Fruit fly (Drosophila melanogaster) whole organism, embryonic: ENCODE results near the gene Ada2a.
A peak's percentile ranks its signal among the peaks of the same experiment; 100 is the strongest.

ENCODE experiments used
- ATbp ChIP-seq: fragments of 200-800 bp; sonication (Bioruptor generic); optimal IDR thresholded peaks from 2 replicates; lab custom pipeline; 2017; ENCODE audit warnings: missing biosample characterization, mild to moderate bottlenecking, missing genetic modification characterization, missing genetic modification reagents
- Atf3 ChIP-seq: fragments of 200-800 bp; sonication (Bioruptor generic); optimal IDR thresholded peaks from 3 replicates; lab custom pipeline; 2016; ENCODE audit warnings: missing biosample characterization, missing genetic modification characterization
- B-H2 ChIP-seq: fragments of 200-800 bp; sonication (Bioruptor generic); optimal IDR thresholded peaks from 2 replicates; lab custom pipeline; 2018; ENCODE audit warnings: missing biosample characterization, mild to moderate bottlenecking, missing genetic modification characterization
- Bgb ChIP-seq: fragments of 200-800 bp; sonication (Bioruptor generic); IDR thresholded peaks from 2 replicates; pipeline ENCODE4 v1.3.6; 2022; ENCODE audit warnings: missing biosample characterization, missing genetic modification characterization; ENCODE audit not compliant: partially characterized antibody
- CG12104 ChIP-seq: fragments of 200-800 bp; sonication (Bioruptor generic); optimal IDR thresholded peaks from 3 replicates; lab custom pipeline; 2016; ENCODE audit warnings: missing biosample characterization, missing genetic modification characterization
- CG1233 ChIP-seq: fragments of 200-800 bp; sonication (Bioruptor generic); optimal IDR thresholded peaks from 4 replicates; lab custom pipeline; 2018; ENCODE audit warnings: missing biosample characterization, mild to moderate bottlenecking, missing genetic modification characterization
- CG12391 ChIP-seq: fragments of 200-800 bp; sonication (Bioruptor generic); optimal IDR thresholded peaks from 3 replicates; lab custom pipeline; 2018; ENCODE audit warnings: missing biosample characterization, mild to moderate bottlenecking, missing genetic modification characterization, moderate library complexity
- CG13287 ChIP-seq: fragments of 200-800 bp; sonication (Bioruptor generic); IDR thresholded peaks from 2 replicates; pipeline ENCODE4 v1.3.6; 2022; ENCODE audit warnings: missing biosample characterization, missing genetic modification characterization; ENCODE audit not compliant: partially characterized antibody
- CG1529 ChIP-seq: fragments of 200-800 bp; sonication (Bioruptor generic); optimal IDR thresholded peaks from 3 replicates; lab custom pipeline; 2018; ENCODE audit warnings: missing biosample characterization, missing genetic modification characterization
- CG1602 ChIP-seq: fragments of 200-800 bp; sonication (Bioruptor generic); optimal IDR thresholded peaks from 3 replicates; lab custom pipeline; 2016; ENCODE audit warnings: missing biosample characterization, missing genetic modification characterization
- CG17802 ChIP-seq: fragments of 200-800 bp; sonication (Bioruptor generic); optimal IDR thresholded peaks from 2 replicates; lab custom pipeline; 2018; ENCODE audit warnings: missing biosample characterization, mild to moderate bottlenecking, missing genetic modification characterization, moderate library complexity
- CG17829 ChIP-seq: fragments of 200-800 bp; optimal IDR thresholded peaks from 2 replicates; lab custom pipeline; 2019; ENCODE audit warnings: missing biosample characterization, mild to moderate bottlenecking, missing genetic modification characterization, moderate library complexity
- CG2202 ChIP-seq: fragments of 200-800 bp; sonication (Bioruptor generic); optimal IDR thresholded peaks from 2 replicates; lab custom pipeline; 2018; ENCODE audit warnings: missing biosample characterization, mild to moderate bottlenecking, missing genetic modification characterization
- CG3726 ChIP-seq: fragments of 200-800 bp; sonication (Bioruptor generic); IDR thresholded peaks from 3 replicates; pipeline ENCODE4, ENCODE4 v1.3.6; 2022; ENCODE audit warnings: missing biosample characterization, missing genetic modification characterization
- CG3838 ChIP-seq: fragments of 200-800 bp; sonication (Bioruptor generic); optimal IDR thresholded peaks from 3 replicates; lab custom pipeline; 2016; ENCODE audit warnings: missing biosample characterization, missing genetic modification characterization
- CG5180 ChIP-seq: fragments of 200-800 bp; sonication (Bioruptor generic); optimal IDR thresholded peaks from 3 replicates; lab custom pipeline; 2017; ENCODE audit warnings: missing biosample characterization, missing genetic modification characterization, mild to moderate bottlenecking, moderate library complexity, missing genetic modification reagents
- CG5953 ChIP-seq: fragments of 200-800 bp; sonication (Bioruptor generic); IDR thresholded peaks from 2 replicates; pipeline ENCODE4 v1.3.6; 2022; ENCODE audit warnings: missing biosample characterization, missing genetic modification characterization
- CG6654 ChIP-seq: fragments of 200-800 bp; sonication (Bioruptor generic); optimal IDR thresholded peaks from 2 replicates; lab custom pipeline; 2017; ENCODE audit warnings: missing biosample characterization, mild to moderate bottlenecking, missing genetic modification characterization
- CG6854 ChIP-seq: fragments of 200-800 bp; sonication (Bioruptor generic); optimal IDR thresholded peaks from 3 replicates; lab custom pipeline; 2017; ENCODE audit warnings: missing biosample characterization, mild to moderate bottlenecking, missing genetic modification characterization
- CG7745 ChIP-seq: fragments of 200-800 bp; sonication (Bioruptor generic); optimal IDR thresholded peaks from 2 replicates; lab custom pipeline; 2018; ENCODE audit warnings: missing biosample characterization, mild to moderate bottlenecking, missing genetic modification characterization, moderate library complexity
- CG8478 ChIP-seq: fragments of >200 bp; optimal IDR thresholded peaks from 2 replicates; lab custom pipeline; 2018
- CG9876 ChIP-seq: fragments of 200-800 bp; sonication (Bioruptor generic); optimal IDR thresholded peaks from 2 replicates; lab custom pipeline; 2016; ENCODE audit warnings: missing biosample characterization, missing genetic modification characterization
- Dad ChIP-seq: fragments of 200-800 bp; sonication (Bioruptor generic); optimal IDR thresholded peaks from 3 replicates; lab custom pipeline; 2016; ENCODE audit warnings: missing biosample characterization, missing genetic modification characterization
- ERR ChIP-seq: fragments of 200-800 bp; sonication (Bioruptor generic); optimal IDR thresholded peaks from 2 replicates; lab custom pipeline; 2016; ENCODE audit warnings: missing biosample characterization, missing genetic modification characterization
- GATAe ChIP-seq: fragments of 200-800 bp; sonication (Bioruptor generic); conservative IDR thresholded peaks from 2 replicates; pipeline ENCODE4 v1.3.6; 2022; ENCODE audit warnings: missing biosample characterization, missing genetic modification characterization
- H15 ChIP-seq: fragments of 200-800 bp; sonication (Bioruptor generic); IDR thresholded peaks from 3 replicates; pipeline ENCODE4 v1.3.6; 2022; ENCODE audit warnings: missing biosample characterization, missing genetic modification characterization
- Jarid2 ChIP-seq: fragments of 200-800 bp; sonication (Bioruptor generic); optimal IDR thresholded peaks from 3 replicates; lab custom pipeline; 2017; ENCODE audit warnings: mild to moderate bottlenecking, missing biosample characterization, missing genetic modification reagents, missing genetic modification characterization
- MTF-1 ChIP-seq: fragments of 200-800 bp; sonication (Bioruptor generic); optimal IDR thresholded peaks from 2 replicates; lab custom pipeline; 2018; ENCODE audit warnings: missing biosample characterization, mild to moderate bottlenecking, missing genetic modification characterization, borderline replicate concordance
- Rx ChIP-seq: fragments of 200-800 bp; sonication (Bioruptor generic); IDR thresholded peaks from 2 replicates; pipeline ENCODE4 v1.3.6; 2022; ENCODE audit warnings: missing biosample characterization, missing genetic modification characterization
- Side ChIP-seq: fragments of 200-800 bp; sonication (Bioruptor generic); optimal IDR thresholded peaks from 2 replicates; lab custom pipeline; 2016; ENCODE audit warnings: missing biosample characterization, missing genetic modification characterization
- Sox100B ChIP-seq: fragments of 200-800 bp; sonication (Bioruptor generic); optimal IDR thresholded peaks from 3 replicates; lab custom pipeline; 2018; ENCODE audit warnings: missing biosample characterization, mild to moderate bottlenecking, missing genetic modification characterization
- Ssrp ChIP-seq: fragments of 200-800 bp; sonication (Bioruptor generic); optimal IDR thresholded peaks from 2 replicates; lab custom pipeline; 2018; ENCODE audit warnings: missing biosample characterization, mild to moderate bottlenecking, missing genetic modification characterization, moderate library complexity
- al ChIP-seq: fragments of 200-800 bp; sonication (Bioruptor generic); IDR thresholded peaks from 2 replicates; pipeline ENCODE4 v1.3.6; 2022; ENCODE audit warnings: missing biosample characterization, missing genetic modification characterization
- aop ChIP-seq: fragments of 200-800 bp; sonication (Bioruptor generic); IDR thresholded peaks from 2 replicates; pipeline ENCODE4 v1.3.6; 2022; ENCODE audit warnings: missing biosample characterization, missing genetic modification characterization
- cg ChIP-seq: fragments of 200-800 bp; sonication (Bioruptor generic); optimal IDR thresholded peaks from 3 replicates; lab custom pipeline; 2019; ENCODE audit warnings: missing biosample characterization, mild to moderate bottlenecking, missing genetic modification characterization, moderate library complexity
- chn ChIP-seq: fragments of 200-800 bp; sonication (Bioruptor generic); optimal IDR thresholded peaks from 2 replicates; lab custom pipeline; 2016; ENCODE audit warnings: missing biosample characterization, missing genetic modification characterization
- fru ChIP-seq: fragments of >200 bp; optimal IDR thresholded peaks from 2 replicates; lab custom pipeline; 2017
- gce ChIP-seq: fragments of 200-800 bp; sonication (Bioruptor generic); IDR thresholded peaks from 3 replicates; pipeline ENCODE4 v1.3.6; 2022; ENCODE audit warnings: missing biosample characterization, missing genetic modification characterization
- gcm2 ChIP-seq: fragments of 200-800 bp; sonication (Bioruptor generic); optimal IDR thresholded peaks from 2 replicates; lab custom pipeline; 2016; ENCODE audit warnings: missing biosample characterization, missing genetic modification characterization
- gfzf ChIP-seq: fragments of 200-800 bp; sonication (Bioruptor generic); optimal IDR thresholded peaks from 2 replicates; lab custom pipeline; 2016; ENCODE audit warnings: missing biosample characterization, mild to moderate bottlenecking, missing genetic modification characterization, moderate library complexity
- hbn ChIP-seq: fragments of 200-800 bp; sonication (Bioruptor generic); IDR thresholded peaks from 2 replicates; pipeline ENCODE4 v1.3.6; 2022; ENCODE audit warnings: missing biosample characterization, missing genetic modification characterization; ENCODE audit not compliant: partially characterized antibody
- lbe ChIP-seq: fragments of 200-800 bp; sonication (Bioruptor generic); optimal IDR thresholded peaks from 2 replicates; lab custom pipeline; 2016; ENCODE audit warnings: missing biosample characterization, mild to moderate bottlenecking, missing genetic modification characterization
- nerfin-1 ChIP-seq: fragments of 200-800 bp; sonication (Bioruptor generic); optimal IDR thresholded peaks from 3 replicates; lab custom pipeline; 2019; ENCODE audit warnings: missing biosample characterization, mild to moderate bottlenecking, missing genetic modification characterization, moderate library complexity
- otp ChIP-seq: fragments of 200-800 bp; sonication (Bioruptor generic); IDR thresholded peaks from 3 replicates; pipeline ENCODE4, ENCODE4 v1.3.6; 2022; ENCODE audit warnings: missing biosample characterization, missing genetic modification characterization
- pnt ChIP-seq: fragments of 200-800 bp; sonication (Bioruptor generic); optimal IDR thresholded peaks from 3 replicates; lab custom pipeline; 2016; ENCODE audit warnings: missing biosample characterization, missing genetic modification characterization
- schlank ChIP-seq: fragments of 200-800 bp; sonication (Bioruptor generic); optimal IDR thresholded peaks from 2 replicates; lab custom pipeline; 2018; ENCODE audit warnings: missing biosample characterization, mild to moderate bottlenecking, missing genetic modification characterization
- sim ChIP-seq: fragments of 200-800 bp; sonication (Bioruptor generic); IDR thresholded peaks from 2 replicates; pipeline ENCODE4 v1.3.6; 2022; ENCODE audit warnings: missing biosample characterization, missing genetic modification characterization
- sna ChIP-seq: fragments of 200-800 bp; sonication (Bioruptor generic); IDR thresholded peaks from 2 replicates; pipeline ENCODE4 v1.3.6; 2022; ENCODE audit warnings: missing biosample characterization, missing genetic modification characterization; ENCODE audit not compliant: partially characterized antibody
- tin ChIP-seq: fragments of 200-800 bp; sonication (Bioruptor generic); optimal IDR thresholded peaks from 3 replicates; lab custom pipeline; 2016; ENCODE audit warnings: missing biosample characterization, missing genetic modification characterization
- tll ChIP-seq, 2 experiments: fragments of 200-800 bp in 1 of 2; fragments of >200 bp in 1 of 2; sonication (Bioruptor generic) in 1 of 2; optimal IDR thresholded peaks; 2 replicates each; lab custom pipeline; 2017 to 2019; ENCODE audit warnings: missing biosample characterization in 2 of 2, missing genetic modification characterization in 2 of 2, mild to moderate bottlenecking in 1 of 2, moderate library complexity in 1 of 2
- toy ChIP-seq: fragments of 200-800 bp; sonication (Bioruptor generic); IDR thresholded peaks from 2 replicates; pipeline ENCODE4 v1.3.6; 2022; ENCODE audit warnings: missing biosample characterization, missing genetic modification characterization

Ada2a gene

dm6 chr3R:18298298-18298899 lies 43.1 kb upstream of the Ada2a start (continued):
- peak; percentile 94 for TF ChIP-seq cg (GFP tag; lab: Kevin White, UChicago)
- TF ChIP-seq CG13287 = no peak
- TF ChIP-seq CG6654 = no peak
- TF ChIP-seq CG5953 = no peak
- TF ChIP-seq Atf3 = no peak
- TF ChIP-seq tin (GFP tag; lab: Kevin White, UChicago) = no peak
- TF ChIP-seq CG17802 = no peak
- TF ChIP-seq B-H2 (GFP tag; lab: Kevin White, UChicago) = peak; percentile 53
- no peak for TF ChIP-seq fru (lab: Kevin White, UChicago)
- TF ChIP-seq tll (GFP tag; optimal IDR thresholded peaks at IDR 0.05; lab: Kevin White, UChicago) = peak in 1 of 2 experiments; percentile 57
- peak; percentile 23 for TF ChIP-seq chn (GFP tag; lab: Kevin White, UChicago)
- no peak for TF ChIP-seq schlank (tag; lab: Kevin White, UChicago)
- peak; percentile 28; the same call in 1 of the 2 replicates for TF ChIP-seq Bgb (GFP tag; lab: Robert Waterston, UW)
- TF ChIP-seq CG12391 (tag; lab: Kevin White, UChicago) = no peak
- no peak for TF ChIP-seq CG1233
- TF ChIP-seq toy (GFP tag; lab: Robert Waterston, UW) = no peak
- TF ChIP-seq Jarid2 (GFP tag; lab: Kevin White, UChicago) = no peak
- TF ChIP-seq gce (GFP tag; lab: Robert Waterston, UW) = no peak
- TF ChIP-seq sim (GFP tag; lab: Robert Waterston, UW) = 0 out of 2 replicates have a peak, but pooled peaks have one; percentile 50
- TF ChIP-seq CG5180 (GFP tag; lab: Kevin White, UChicago) = no peak
- TF ChIP-seq CG12104 (GFP tag; lab: Kevin White, UChicago) = no peak
- TF ChIP-seq Rx = no peak
- TF ChIP-seq CG9876 (GFP tag; lab: Kevin White, UChicago) = no peak
- TF ChIP-seq CG17829 (tag; lab: Kevin White, UChicago) = no peak
- no peak for TF ChIP-seq CG3838 (GFP tag; lab: Kevin White, UChicago)
- TF ChIP-seq ATbp (GFP tag; lab: Kevin White, UChicago) = peak; percentile 14
- TF ChIP-seq H15 (GFP tag; lab: Robert Waterston, UW) = 0 out of 3 replicates have a peak, but pooled peaks have one; percentile 6
- no peak for TF ChIP-seq MTF-1 (GFP tag; lab: Kevin White, UChicago)
- no peak for TF ChIP-seq gfzf (GFP tag; lab: Kevin White, UChicago)
- no peak for TF ChIP-seq Dad (GFP tag; lab: Kevin White, UChicago)
- TF ChIP-seq hbn = no peak
- peak; percentile 11 for TF ChIP-seq gcm2 (GFP tag; lab: Kevin White, UChicago)
- TF ChIP-seq GATAe (GFP tag; lab: Robert Waterston, UW) = no peak
- TF ChIP-seq nerfin-1 = peak; percentile 95
- peak; percentile 42 for TF ChIP-seq CG6854 (GFP tag; lab: Kevin White, UChicago)
- peak; percentile 35 for TF ChIP-seq Side
- no peak for TF ChIP-seq Ssrp (tag; lab: Kevin White, UChicago)
- TF ChIP-seq lbe (GFP tag; lab: Kevin White, UChicago) = no peak
- TF ChIP-seq sna (GFP tag; lab: Robert Waterston, UW) = no peak
- TF ChIP-seq CG8478 (lab: Kevin White, UChicago) = peak; percentile 12
- peak; percentile 70; the same call in 1 of the 3 replicates for TF ChIP-seq otp (GFP tag; lab: Robert Waterston, UW)
- TF ChIP-seq ERR (GFP tag; lab: Kevin White, UChicago) = peak; percentile 43
- TF ChIP-seq CG1602 = no peak
- no peak for TF ChIP-seq al (GFP tag; lab: Robert Waterston, UW)
- TF ChIP-seq CG3726 (GFP tag; lab: Robert Waterston, UW) = no peak
- TF ChIP-seq CG2202 (tag; lab: Kevin White, UChicago) = no peak
- no peak for TF ChIP-seq CG7745 (tag; lab: Kevin White, UChicago)
- TF ChIP-seq pnt (GFP tag; lab: Kevin White, UChicago) = peak; percentile 18
- no peak for TF ChIP-seq Sox100B
- no peak for TF ChIP-seq aop
- TF ChIP-seq CG1529 = no peak
